In genomic region chr3L:1740129-1740975, dm6 we compare ENCODE assay signal across 5 fruit fly cellular contexts.
TF ChIP-seq lines count a peak whose summit lies in the region.

No protein-coding gene starts in this region.

- TF ChIP-seq CTCF in whole organism, embryonic (GFP tag; optimal IDR thresholded peaks at IDR 0.05; lab: Kevin White, UChicago): no peak

TF ChIP-seq in whole organism, adult, 20 proteins besides CTCF, POLR2A, EP300 and RAD21:
- TF ChIP-seq Crg-1 (GFP tag; optimal IDR thresholded peaks at IDR 0.05; lab: Kevin White, UChicago) (peak; percentile 25), CG33017 (tag; optimal IDR thresholded peaks at IDR 0.05; lab: Kevin White, UChicago) (peak; percentile 44), Hr96 (GFP tag; optimal IDR thresholded peaks at IDR 0.05; lab: Kevin White, UChicago) (peak; percentile 7), Mnt (GFP tag; optimal IDR thresholded peaks at IDR 0.05; lab: Kevin White, UChicago) (no peak), Clk (GFP tag; optimal IDR thresholded peaks at IDR 0.05; lab: Kevin White, UChicago) (no peak), ovo (GFP tag; optimal IDR thresholded peaks at IDR 0.05; lab: Kevin White, UChicago) (no peak), tj (GFP tag; optimal IDR thresholded peaks at IDR 0.05; lab: Kevin White, UChicago) (peak; percentile 33), CG5204 (GFP tag; optimal IDR thresholded peaks at IDR 0.05; lab: Kevin White, UChicago) (peak; percentile 15), CG14711 (tag; optimal IDR thresholded peaks at IDR 0.05; lab: Kevin White, UChicago) (no peak), bab1 (GFP tag; optimal IDR thresholded peaks at IDR 0.05; lab: Kevin White, UChicago) (peak; percentile 16), toe (GFP tag; optimal IDR thresholded peaks at IDR 0.05; lab: Kevin White, UChicago) (no peak)

TF ChIP-seq in whole organism, embryonic, 481 proteins besides CTCF, POLR2A, EP300 and RAD21 (continues in another document):
- TF ChIP-seq Hand (GFP tag; optimal IDR thresholded peaks at IDR 0.05; lab: Kevin White, UChicago) (no peak), CG17612 (GFP tag; IDR thresholded peaks at IDR 0.05; lab: Robert Waterston, UW) (0 out of 2 replicates have a peak, but pooled peaks have one; percentile 35), ranshi (GFP tag; IDR thresholded peaks at IDR 0.05; lab: Robert Waterston, UW) (0 out of 2 replicates have a peak, but pooled peaks have one; percentile 11), ac (GFP tag; optimal IDR thresholded peaks at IDR 0.05; lab: Kevin White, UChicago) (no peak), CG9876 (GFP tag; optimal IDR thresholded peaks at IDR 0.05; lab: Kevin White, UChicago) (peak; percentile 41), yki (optimal IDR thresholded peaks at IDR 0.05; lab: Kevin White, UChicago) (no peak), abd-A (tag; optimal IDR thresholded peaks at IDR 0.05; lab: Kevin White, UChicago) (peak; percentile 34), vnd (GFP tag; IDR thresholded peaks at IDR 0.05; lab: Robert Waterston, UW; ENCODE audit: partially characterized antibody) (no peak), Fer2 (tag; optimal IDR thresholded peaks at IDR 0.05; lab: Kevin White, UChicago) (no peak), CG13775 (GFP tag; optimal IDR thresholded peaks at IDR 0.05; lab: Kevin White, UChicago) (no peak), CG7372 (GFP tag; IDR thresholded peaks at IDR 0.05; lab: Robert Waterston, UW) (peak; percentile 58), Hr39 (optimal IDR thresholded peaks at IDR 0.05; lab: Kevin White, UChicago) (no peak), CG3838 (GFP tag; optimal IDR thresholded peaks at IDR 0.05; lab: Kevin White, UChicago) (no peak), CG10654 (GFP tag; optimal IDR thresholded peaks at IDR 0.05; lab: Kevin White, UChicago) (no peak), CG8089 (GFP tag; optimal IDR thresholded peaks at IDR 0.05; lab: Kevin White, UChicago) (peak; percentile 17), chm (GFP tag; IDR thresholded peaks at IDR 0.05; lab: Robert Waterston, UW) (peak; percentile 65; the same call in 1 of the 2 replicates), pho (GFP tag; optimal IDR thresholded peaks at IDR 0.05; lab: Kevin White, UChicago) (peak; percentile 40), CG2120 (GFP tag; optimal IDR thresholded peaks at IDR 0.05; lab: Kevin White, UChicago) (peak; percentile 74), kay (GFP tag; optimal IDR thresholded peaks at IDR 0.05; lab: Kevin White, UChicago) (peak; percentile 37), unc-4 (GFP tag; IDR thresholded peaks at IDR 0.05; lab: Robert Waterston, UW; ENCODE audit: partially characterized antibody) (no peak)

TF ChIP-seq in whole organism, prepupa, 60 proteins besides CTCF, POLR2A, EP300 and RAD21 (continues in another document):
- no peak for TF ChIP-seq Hr38 (GFP tag; optimal IDR thresholded peaks at IDR 0.05; lab: Kevin White, UChicago)
- peak; percentile 63 for TF ChIP-seq Smox (GFP tag; optimal IDR thresholded peaks at IDR 0.05; lab: Kevin White, UChicago)
- TF ChIP-seq CG6808 (GFP tag; optimal IDR thresholded peaks at IDR 0.05; lab: Kevin White, UChicago): no peak
- peak; percentile 78 for TF ChIP-seq eg (GFP tag; IDR thresholded peaks at IDR 0.05; lab: Robert Waterston, UW)
- no peak for TF ChIP-seq CG6854 (GFP tag; optimal IDR thresholded peaks at IDR 0.05; lab: Kevin White, UChicago)
- peak; percentile 63 for TF ChIP-seq CG32006 (GFP tag; optimal IDR thresholded peaks at IDR 0.05; lab: Kevin White, UChicago)
- peak; percentile 74 for TF ChIP-seq esn (GFP tag; optimal IDR thresholded peaks at IDR 0.05; lab: Kevin White, UChicago)
- no peak for TF ChIP-seq spab (GFP tag; optimal IDR thresholded peaks at IDR 0.05; lab: Kevin White, UChicago)
- no peak for TF ChIP-seq Eip93F (GFP tag; optimal IDR thresholded peaks at IDR 0.05; lab: Kevin White, UChicago)
- peak; percentile 64 for TF ChIP-seq Hr4 (GFP tag; optimal IDR thresholded peaks at IDR 0.05; lab: Kevin White, UChicago)
- TF ChIP-seq CG3919 (GFP tag; optimal IDR thresholded peaks at IDR 0.05; lab: Kevin White, UChicago): no peak
- TF ChIP-seq Sox14 (GFP tag; optimal IDR thresholded peaks at IDR 0.05; lab: Kevin White, UChicago): peak; percentile 54
- TF ChIP-seq CG8632 (GFP tag; optimal IDR thresholded peaks at IDR 0.05; lab: Kevin White, UChicago): peak; percentile 46
- TF ChIP-seq vri (GFP tag; optimal IDR thresholded peaks at IDR 0.05; lab: Kevin White, UChicago): no peak
- peak; percentile 18 for TF ChIP-seq CG8319 (GFP tag; optimal IDR thresholded peaks at IDR 0.05; lab: Kevin White, UChicago)
- peak; percentile 49; the same call in 1 of the 2 replicates for TF ChIP-seq CG15336 (GFP tag; IDR thresholded peaks at IDR 0.05; lab: Robert Waterston, UW)
- no peak for TF ChIP-seq CG7368 (GFP tag; optimal IDR thresholded peaks at IDR 0.05; lab: Kevin White, UChicago)
- TF ChIP-seq topi (GFP tag; optimal IDR thresholded peaks at IDR 0.05; lab: Kevin White, UChicago): peak; percentile 36
- TF ChIP-seq CG1621 (tag; optimal IDR thresholded peaks at IDR 0.05; lab: Kevin White, UChicago): no peak
- no peak for TF ChIP-seq ss (GFP tag; optimal IDR thresholded peaks at IDR 0.05; lab: Kevin White, UChicago)
- TF ChIP-seq Eip78C (GFP tag; lab: Kevin White, UChicago): peak; percentile 88
- peak; percentile 70 for TF ChIP-seq CG6163 (GFP tag; IDR thresholded peaks at IDR 0.05; lab: Robert Waterston, UW)

TF ChIP-seq in whole organism, pupa, 21 proteins besides CTCF, POLR2A, EP300 and RAD21:
- TF ChIP-seq CG4496 (GFP tag; IDR thresholded peaks at IDR 0.05; lab: Robert Waterston, UW) (peak; percentile 71), CG15710 (tag; optimal IDR thresholded peaks at IDR 0.05; lab: Kevin White, UChicago) (peak; percentile 14), CG10348 (GFP tag; IDR thresholded peaks at IDR 0.05; lab: Robert Waterston, UW) (0 out of 2 replicates have a peak, but pooled peaks have one; percentile 34), CG9948 (tag; optimal IDR thresholded peaks at IDR 0.05; lab: Kevin White, UChicago) (peak; percentile 8), CG34367 (tag; optimal IDR thresholded peaks at IDR 0.05; lab: Kevin White, UChicago) (peak; percentile 18), gl (tag; optimal IDR thresholded peaks at IDR 0.05; lab: Kevin White, UChicago) (no peak), CG8301 (tag; optimal IDR thresholded peaks at IDR 0.05; lab: Kevin White, UChicago) (no peak), CG14655 (GFP tag; optimal IDR thresholded peaks at IDR 0.05; lab: Kevin White, UChicago) (no peak), Snoo (tag; optimal IDR thresholded peaks at IDR 0.05; lab: Kevin White, UChicago) (no peak), CG12605 (GFP tag; IDR thresholded peaks at IDR 0.05; lab: Robert Waterston, UW) (no peak), CG32121 (GFP tag; IDR thresholded peaks at IDR 0.05; lab: Robert Waterston, UW) (peak; percentile 69), CG8159 (tag; optimal IDR thresholded peaks at IDR 0.05; lab: Kevin White, UChicago) (no peak), Pif1A (GFP tag; optimal IDR thresholded peaks at IDR 0.05; lab: Kevin White, UChicago) (peak; percentile 57), Ets98B (GFP tag; IDR thresholded peaks at IDR 0.05; lab: Robert Waterston, UW) (peak; percentile 54; the same call in 1 of the 2 replicates), rn (GFP tag; IDR thresholded peaks at IDR 0.05; lab: Robert Waterston, UW) (0 out of 2 replicates have a peak, but pooled peaks have one; percentile 15), Pif1B (GFP tag; optimal IDR thresholded peaks at IDR 0.05; lab: Kevin White, UChicago) (no peak), fd96Ca (GFP tag; IDR thresholded peaks at IDR 0.05; lab: Robert Waterston, UW) (peak; percentile 81), CG17806 (tag; optimal IDR thresholded peaks at IDR 0.05; lab: Kevin White, UChicago) (no peak), CG13204 (GFP tag; optimal IDR thresholded peaks at IDR 0.05; lab: Kevin White, UChicago) (no peak), EcR (GFP tag; optimal IDR thresholded peaks at IDR 0.05; lab: Kevin White, UChicago) (no peak), D1 (tag; optimal IDR thresholded peaks at IDR 0.05; lab: Kevin White, UChicago) (no peak)

TF ChIP-seq in whole organism, wandering third instar larva, 38 proteins besides CTCF, POLR2A, EP300 and RAD21:
- TF ChIP-seq h (GFP tag; optimal IDR thresholded peaks at IDR 0.05; lab: Kevin White, UChicago): peak; percentile 82
- TF ChIP-seq OdsH (GFP tag; optimal IDR thresholded peaks at IDR 0.05; lab: Kevin White, UChicago): peak; percentile 74
- no peak for TF ChIP-seq Myc (optimal IDR thresholded peaks at IDR 0.05; lab: Kevin White, UChicago)
- TF ChIP-seq brk (GFP tag; optimal IDR thresholded peaks at IDR 0.05; lab: Kevin White, UChicago): no peak
- peak; percentile 25 for TF ChIP-seq psq (GFP tag; optimal IDR thresholded peaks at IDR 0.05; lab: Kevin White, UChicago)
- no peak for TF ChIP-seq Hr83 (GFP tag; optimal IDR thresholded peaks at IDR 0.05; lab: Kevin White, UChicago; ENCODE audit: poor library complexity, severe bottlenecking)
- no peak for TF ChIP-seq dsf (GFP tag; optimal IDR thresholded peaks at IDR 0.05; lab: Kevin White, UChicago; ENCODE audit: borderline replicate concordance)
- TF ChIP-seq HLH106 (tag; optimal IDR thresholded peaks at IDR 0.05; lab: Kevin White, UChicago): peak; percentile 69
- TF ChIP-seq woc (GFP tag; optimal IDR thresholded peaks at IDR 0.05; lab: Kevin White, UChicago): peak; percentile 40
- TF ChIP-seq jim (GFP tag; optimal IDR thresholded peaks at IDR 0.05; lab: Kevin White, UChicago): no peak
- TF ChIP-seq sv (GFP tag; optimal IDR thresholded peaks at IDR 0.05; lab: Kevin White, UChicago): peak; percentile 43
- no peak for TF ChIP-seq CG32264 (GFP tag; optimal IDR thresholded peaks at IDR 0.05; lab: Kevin White, UChicago)
- TF ChIP-seq ey (GFP tag; optimal IDR thresholded peaks at IDR 0.05; lab: Kevin White, UChicago): peak; percentile 82
- TF ChIP-seq rgr (GFP tag; optimal IDR thresholded peaks at IDR 0.05; lab: Kevin White, UChicago): peak; percentile 70
- TF ChIP-seq fru (GFP tag; optimal IDR thresholded peaks at IDR 0.05; lab: Kevin White, UChicago): peak; percentile 42
- peak; percentile 71 for TF ChIP-seq br (GFP tag; optimal IDR thresholded peaks at IDR 0.05; lab: Kevin White, UChicago)
- peak; percentile 43 for TF ChIP-seq Sp1 (GFP tag; optimal IDR thresholded peaks at IDR 0.05; lab: Kevin White, UChicago)
- peak in 1 of 2 experiments; percentile 72 for TF ChIP-seq foxo (GFP tag; optimal IDR thresholded peaks at IDR 0.05; lab: Kevin White, UChicago)
- TF ChIP-seq Jra (GFP tag; optimal IDR thresholded peaks at IDR 0.05; lab: Kevin White, UChicago): no peak
- TF ChIP-seq Hnf4 (GFP tag; optimal IDR thresholded peaks at IDR 0.05; lab: Kevin White, UChicago): peak; percentile 28
